Fruit fly (Drosophila melanogaster): Measurements from ENCODE around the gene Gr93b.
A peak's percentile ranks its signal among the peaks of the same experiment; 100 is the strongest.

Gr93b gene

DNA sequence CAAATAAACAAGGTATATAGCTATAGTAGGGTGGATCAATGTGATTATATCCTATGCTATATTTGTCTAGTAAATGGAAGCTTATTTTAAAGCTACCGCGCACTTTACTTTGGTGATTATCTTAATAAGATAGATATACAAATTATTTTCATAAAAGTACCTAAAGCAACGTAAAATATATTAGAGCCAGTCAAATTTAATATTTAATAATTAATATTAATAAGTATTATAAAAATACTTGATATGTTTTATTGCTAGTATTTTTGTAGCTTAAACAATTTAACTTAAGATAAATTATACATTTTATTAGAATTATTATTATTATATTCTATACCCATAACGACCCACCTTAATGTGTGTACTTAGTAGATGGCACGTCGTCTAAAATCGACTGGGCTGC lies 3.9 kb downstream of the Gr93b start:
- peak; percentile 92 for TF ChIP-seq CG17801 (GFP tag; optimal IDR thresholded peaks at IDR 0.05; ENCODE audit: partially characterized antibody)

DNA sequence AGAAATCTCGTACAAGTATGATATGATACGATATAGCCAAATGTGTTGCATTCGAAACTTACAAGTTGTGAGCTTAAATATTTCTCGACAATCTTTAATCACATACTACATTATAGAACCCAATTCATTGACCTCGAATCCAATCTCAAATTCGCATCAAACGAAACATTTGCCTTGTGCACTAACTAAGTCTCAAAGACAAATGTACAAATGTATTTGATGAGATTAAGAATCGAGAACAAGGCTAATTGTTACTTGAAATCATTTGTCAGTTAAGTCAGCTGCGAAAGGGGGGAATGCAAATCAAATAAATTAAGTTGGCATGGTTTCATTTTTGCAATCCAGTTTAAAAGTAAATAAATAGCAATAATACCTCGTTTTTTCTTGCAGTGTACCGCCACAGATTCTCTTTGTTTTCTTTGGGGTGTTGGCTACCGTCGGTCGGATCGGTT lies 5.0 kb downstream of the Gr93b start:
- TF ChIP-seq CG17801 (GFP tag; optimal IDR thresholded peaks at IDR 0.05; ENCODE audit: partially characterized antibody): no peak

- no peak for TF ChIP-seq CG17801 (GFP tag; optimal IDR thresholded peaks at IDR 0.05; ENCODE audit: partially characterized antibody)
Measured at dm6 chr3R:21837069-21837977, 6.2 kb downstream of the Gr93b start.

DNA sequence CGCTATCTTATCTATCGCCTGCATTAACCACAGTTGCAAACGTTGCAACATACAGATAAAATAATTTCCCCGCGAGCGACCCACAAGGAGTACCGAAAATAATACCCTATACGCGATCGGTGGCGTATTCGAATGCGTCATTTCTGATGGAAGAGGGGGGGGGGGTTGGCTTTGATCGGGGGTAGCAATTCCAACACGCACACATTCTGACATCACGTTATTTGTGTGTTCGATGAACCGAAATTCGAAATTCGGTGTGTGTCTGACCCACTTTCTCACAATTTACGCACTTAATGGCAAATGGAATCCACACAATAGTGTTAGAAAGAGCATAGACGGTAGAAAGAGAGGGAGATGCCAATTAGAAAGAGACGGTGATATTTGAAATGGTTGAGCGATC lies 7.0 kb downstream of the Gr93b start:
- TF ChIP-seq CG17801 (GFP tag; optimal IDR thresholded peaks at IDR 0.05; ENCODE audit: partially characterized antibody): no peak

- TF ChIP-seq CG17801 (GFP tag; optimal IDR thresholded peaks at IDR 0.05; ENCODE audit: partially characterized antibody): no peak
Measured at dm6 chr3R:21836201-21836504, 7.4 kb downstream of the Gr93b start.

- TF ChIP-seq CG17801 (GFP tag; optimal IDR thresholded peaks at IDR 0.05; ENCODE audit: partially characterized antibody): no peak
Measured at dm6 chr3R:21835388-21836200, 8.0 kb downstream of the Gr93b start.

- TF ChIP-seq CG17801 (GFP tag; optimal IDR thresholded peaks at IDR 0.05; ENCODE audit: partially characterized antibody): no peak
Measured at dm6 chr3R:21834234-21835070, 9.1 kb downstream of the Gr93b start.

DNA sequence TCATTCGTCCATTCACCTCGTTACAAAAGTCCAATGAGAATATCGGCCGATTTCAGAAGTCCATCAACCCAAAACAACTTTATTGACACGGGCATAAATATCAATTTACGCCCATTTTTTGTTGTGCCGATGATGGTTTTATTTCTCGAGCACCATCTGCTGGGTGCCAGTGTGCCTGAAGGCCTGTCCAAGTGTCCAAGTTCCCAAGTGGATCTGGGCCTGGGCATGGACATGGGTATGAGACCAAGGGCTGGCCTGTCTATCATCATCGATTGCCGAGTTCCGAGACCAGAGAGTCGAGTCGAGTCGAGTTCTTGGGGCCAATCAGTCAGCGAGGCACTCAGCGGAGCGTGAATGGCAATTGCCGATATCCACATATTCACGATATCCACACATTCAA lies 11.4 kb downstream of the Gr93b start, which contains the start of gene Gr93a:
TSS of gene Gr93a (plus strand) at position 301 of the 400 bp plus-strand sequence.
- TF ChIP-seq CG17801 (GFP tag; optimal IDR thresholded peaks at IDR 0.05; ENCODE audit: partially characterized antibody): no peak

dm6 chr3R:21831040-21831439 lies 12.5 kb downstream of the Gr93b start:
- TF ChIP-seq CG17801 (GFP tag; optimal IDR thresholded peaks at IDR 0.05; ENCODE audit: partially characterized antibody): no peak

- TF ChIP-seq CG17801 (GFP tag; optimal IDR thresholded peaks at IDR 0.05; ENCODE audit: partially characterized antibody): no peak
Measured at dm6 chr3R:21830303-21830707, 13.3 kb downstream of the Gr93b start.

dm6 chr3R:21829487-21829957 lies 14.0 kb downstream of the Gr93b start:
- no peak for TF ChIP-seq CG17801 (GFP tag; optimal IDR thresholded peaks at IDR 0.05; ENCODE audit: partially characterized antibody)

DNA sequence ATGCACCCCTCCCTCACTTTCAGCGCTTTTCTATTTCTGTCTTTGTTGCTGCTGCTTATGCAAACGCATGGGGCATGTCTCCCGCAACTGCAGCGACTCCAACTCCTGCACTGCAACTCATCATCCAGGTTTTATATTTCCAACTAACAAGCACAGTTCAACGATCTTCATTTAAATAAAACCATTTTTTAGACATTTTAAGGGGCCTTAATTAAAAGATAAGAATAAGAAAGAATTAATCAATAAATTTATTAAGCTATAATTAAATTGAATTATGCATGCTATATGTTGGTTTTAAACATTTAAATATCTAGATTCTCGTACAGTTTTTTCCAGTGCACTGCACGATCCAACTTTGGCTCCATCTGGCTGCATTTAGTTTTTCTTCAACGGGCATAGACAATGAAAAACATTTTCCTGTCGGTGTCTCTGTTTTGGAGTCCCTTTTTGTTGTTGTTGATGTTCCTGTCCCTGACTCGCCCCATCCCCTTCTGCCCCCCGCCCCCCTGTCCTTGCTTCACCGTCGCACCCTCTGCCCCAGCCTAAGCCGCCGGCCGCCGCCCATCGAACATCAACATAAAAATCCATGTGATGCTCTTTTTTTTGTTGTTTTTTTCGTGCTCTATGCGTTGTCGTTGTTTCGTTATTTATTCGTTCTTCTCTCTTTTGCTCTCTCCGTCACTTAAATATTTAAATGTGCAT lies 14.6 kb downstream of the Gr93b start:
- TF ChIP-seq CG17801 (GFP tag; optimal IDR thresholded peaks at IDR 0.05; ENCODE audit: partially characterized antibody): no peak

- no peak for TF ChIP-seq CG17801 (GFP tag; optimal IDR thresholded peaks at IDR 0.05; ENCODE audit: partially characterized antibody)
Measured at dm6 chr3R:21828040-21828526, 15.5 kb downstream of the Gr93b start.

DNA sequence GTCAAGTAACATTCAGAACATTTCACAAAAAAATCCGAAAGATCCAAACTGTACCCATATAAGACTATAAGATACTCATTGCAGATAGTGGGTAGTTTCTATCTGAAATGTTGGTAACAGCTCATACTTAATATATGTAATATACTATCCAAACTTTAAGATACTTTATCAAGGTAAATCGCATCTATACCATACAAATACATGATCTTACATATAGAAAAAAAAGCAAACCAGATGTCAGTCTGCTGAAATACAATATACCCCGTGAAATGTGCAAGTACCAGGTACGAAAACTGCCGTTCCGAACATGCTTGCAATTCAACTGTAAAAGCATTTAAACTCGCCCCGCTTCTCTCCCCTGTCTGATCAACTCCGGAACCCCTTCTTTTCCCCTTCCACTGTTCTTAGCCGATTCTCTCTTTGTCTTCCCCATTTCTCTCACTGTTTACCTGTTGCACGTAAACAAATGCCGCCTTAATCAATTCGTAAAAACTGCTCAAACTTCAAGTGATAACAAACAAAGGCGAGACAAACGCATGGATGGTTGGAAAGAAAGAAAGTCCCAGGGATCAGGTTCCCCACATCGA lies 16.0 kb downstream of the Gr93b start:
- TF ChIP-seq CG17801 (GFP tag; optimal IDR thresholded peaks at IDR 0.05; ENCODE audit: partially characterized antibody): no peak

All from ovary, adult (tissue).